Fruit fly (Drosophila melanogaster): ENCODE measurements around the gene CG42716.

DNA sequence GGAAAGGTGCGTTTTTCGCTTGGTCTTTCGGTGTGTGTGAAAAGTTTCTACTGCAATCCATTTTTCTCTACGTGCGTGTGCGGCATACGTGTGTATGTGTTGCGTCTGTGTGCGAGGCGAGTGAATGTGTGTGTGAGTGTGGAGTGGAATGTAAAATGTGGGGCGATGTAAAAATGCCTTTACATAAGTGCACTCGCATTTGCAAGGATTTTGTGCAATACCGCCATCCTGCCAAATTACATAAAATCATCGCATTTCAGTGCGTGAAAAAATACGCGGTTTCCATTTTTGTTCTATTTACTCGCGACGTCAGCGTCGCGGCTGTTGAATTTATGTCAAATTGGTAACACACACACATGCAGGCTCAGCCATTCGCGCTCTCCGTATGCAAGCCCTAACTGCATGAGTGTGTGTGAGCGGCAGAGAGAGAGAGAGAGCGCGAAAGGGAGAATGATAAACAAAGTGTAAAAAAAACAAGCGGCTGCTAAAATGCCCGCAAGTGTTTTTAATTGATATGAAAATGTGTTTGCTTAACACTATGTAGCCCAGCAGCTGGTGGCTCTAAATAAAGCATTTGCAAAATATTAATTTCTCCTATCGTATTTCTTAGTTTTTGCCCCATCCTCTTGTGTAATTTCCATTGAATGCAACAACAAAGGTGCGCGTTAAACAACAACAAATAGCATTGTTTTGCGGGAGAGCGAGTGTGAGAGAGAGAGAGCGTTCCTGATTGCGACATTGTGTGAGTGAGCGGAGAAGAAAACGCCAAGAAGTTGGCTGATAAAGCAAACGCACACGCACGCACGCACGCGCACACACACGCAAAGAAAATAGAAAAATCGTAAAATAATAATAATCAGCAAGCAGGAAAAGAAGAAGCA is 18.8 kb downstream of the CG42716 start:
- TF ChIP-seq psq (optimal IDR thresholded peaks at IDR 0.05) = no peak
- peak; percentile 84 for TF ChIP-seq Dll (optimal IDR thresholded peaks at IDR 0.05)
- no peak for TF ChIP-seq EcR (GFP tag; optimal IDR thresholded peaks at IDR 0.05)
- no peak for TF ChIP-seq usp (GFP tag; optimal IDR thresholded peaks at IDR 0.05)
- peak; percentile 66 for TF ChIP-seq pan (optimal IDR thresholded peaks at IDR 0.05)
